Fruit fly (Drosophila melanogaster) whole organism, embryonic: ENCODE measurements around the gene CG31249.

ENCODE experiments used
- B-H2 ChIP-seq: fragments of 200-800 bp; sonication (Bioruptor generic); optimal IDR thresholded peaks from 2 replicates; lab custom pipeline; 2018; ENCODE audit warnings: missing biosample characterization, mild to moderate bottlenecking, missing genetic modification characterization
- CG10565 ChIP-seq: fragments of 200-800 bp; sonication (Bioruptor generic); optimal IDR thresholded peaks from 3 replicates; lab custom pipeline; 2016; ENCODE audit warnings: missing biosample characterization, mild to moderate bottlenecking, missing genetic modification characterization
- CG12299 ChIP-seq: fragments of 200-800 bp; sonication (Bioruptor generic); optimal IDR thresholded peaks from 2 replicates; lab custom pipeline; 2018; ENCODE audit warnings: missing biosample characterization, mild to moderate bottlenecking, missing genetic modification characterization
- CG12391 ChIP-seq: fragments of 200-800 bp; sonication (Bioruptor generic); optimal IDR thresholded peaks from 3 replicates; lab custom pipeline; 2018; ENCODE audit warnings: missing biosample characterization, mild to moderate bottlenecking, missing genetic modification characterization, moderate library complexity
- CG12659 ChIP-seq: fragments of 200-800 bp; sonication (Bioruptor generic); optimal IDR thresholded peaks from 3 replicates; lab custom pipeline; 2017; ENCODE audit warnings: mild to moderate bottlenecking, missing biosample characterization, missing genetic modification reagents, missing genetic modification characterization
- CG15479 ChIP-seq: fragments of 200-800 bp; sonication (Bioruptor generic); optimal IDR thresholded peaks from 3 replicates; lab custom pipeline; 2019; ENCODE audit warnings: missing biosample characterization, mild to moderate bottlenecking, missing genetic modification characterization, moderate library complexity
- CG1603 ChIP-seq: fragments of 200-800 bp; sonication (Bioruptor generic); optimal IDR thresholded peaks from 2 replicates; lab custom pipeline; 2019; ENCODE audit warnings: missing biosample characterization, mild to moderate bottlenecking, missing genetic modification characterization, moderate library complexity
- CG17912 ChIP-seq: fragments of 200-800 bp; sonication (Bioruptor generic); optimal IDR thresholded peaks from 2 replicates; lab custom pipeline; 2018; ENCODE audit warnings: missing biosample characterization, mild to moderate bottlenecking, missing genetic modification characterization
- CG1792 ChIP-seq: fragments of 200-800 bp; sonication (Bioruptor generic); optimal IDR thresholded peaks from 2 replicates; lab custom pipeline; 2016; ENCODE audit warnings: missing biosample characterization, missing genetic modification characterization
- CG18262 ChIP-seq: fragments of 200-800 bp; optimal IDR thresholded peaks from 3 replicates; lab custom pipeline; 2019; ENCODE audit warnings: missing biosample characterization, mild to moderate bottlenecking, missing genetic modification characterization, moderate library complexity
- CG31365 ChIP-seq: fragments of 200-800 bp; sonication (Bioruptor generic); optimal IDR thresholded peaks from 2 replicates; lab custom pipeline; 2018; ENCODE audit warnings: missing biosample characterization, mild to moderate bottlenecking, missing genetic modification characterization
- CG4854 ChIP-seq: fragments of 200-800 bp; sonication (Bioruptor generic); optimal IDR thresholded peaks from 2 replicates; lab custom pipeline; 2016; ENCODE audit warnings: missing biosample characterization, missing genetic modification characterization, inconsistent platforms
- CG8388 ChIP-seq: fragments of 200-800 bp; sonication (Bioruptor generic); optimal IDR thresholded peaks from 2 replicates; lab custom pipeline; 2019; ENCODE audit warnings: missing biosample characterization, mild to moderate bottlenecking, missing genetic modification characterization, moderate library complexity
- CG8478 ChIP-seq: fragments of >200 bp; optimal IDR thresholded peaks from 2 replicates; lab custom pipeline; 2018
- CG9437 ChIP-seq: fragments of 200-800 bp; sonication (Bioruptor generic); optimal IDR thresholded peaks from 2 replicates; lab custom pipeline; 2018; ENCODE audit warnings: missing biosample characterization, mild to moderate bottlenecking, missing genetic modification characterization
- CrebB ChIP-seq: fragments of 200-800 bp; sonication (Bioruptor generic); optimal IDR thresholded peaks from 3 replicates; lab custom pipeline; 2018; ENCODE audit warnings: missing biosample characterization, mild to moderate bottlenecking, missing genetic modification characterization
- D ChIP-seq, 2 experiments: fragments of 200-800 bp in 1 of 2; fragments of >200 bp in 1 of 2; sonication (Bioruptor generic) in 1 of 2; optimal IDR thresholded peaks; 2 replicates in 1 of 2; 3 replicates in 1 of 2; lab custom pipeline; 2017; ENCODE audit warnings: mild to moderate bottlenecking in 1 of 2, missing biosample characterization in 1 of 2, missing genetic modification characterization in 1 of 2, missing genetic modification reagents in 1 of 2
- D19B ChIP-seq: fragments of 200-800 bp; sonication (Bioruptor generic); optimal IDR thresholded peaks from 2 replicates; lab custom pipeline; 2017; ENCODE audit warnings: missing biosample characterization, mild to moderate bottlenecking, missing genetic modification characterization
- Gsc ChIP-seq: fragments of 200-800 bp; sonication (Bioruptor generic); IDR thresholded peaks from 2 replicates; pipeline ENCODE4 v1.3.6; 2022; ENCODE audit warnings: missing biosample characterization, missing genetic modification characterization
- Lpt ChIP-seq: fragments of >200 bp; optimal IDR thresholded peaks from 2 replicates; lab custom pipeline; 2018; ENCODE audit warnings: missing biosample characterization, missing genetic modification characterization
- NfI ChIP-seq: fragments of 200-800 bp; sonication (Bioruptor generic); optimal IDR thresholded peaks from 3 replicates; lab custom pipeline; 2018; ENCODE audit warnings: missing biosample characterization, mild to moderate bottlenecking, missing genetic modification characterization, moderate library complexity
- Ptx1 ChIP-seq: fragments of 200-800 bp; sonication (Bioruptor generic); IDR thresholded peaks from 2 replicates; pipeline ENCODE4 v1.3.6; 2022; ENCODE audit warnings: missing biosample characterization, missing genetic modification characterization
- abd-A ChIP-seq: fragments of 200-800 bp; sonication (Bioruptor generic); optimal IDR thresholded peaks from 3 replicates; lab custom pipeline; 2019; ENCODE audit warnings: missing biosample characterization, mild to moderate bottlenecking, missing genetic modification characterization, moderate library complexity
- al ChIP-seq: fragments of 200-800 bp; sonication (Bioruptor generic); IDR thresholded peaks from 2 replicates; pipeline ENCODE4 v1.3.6; 2022; ENCODE audit warnings: missing biosample characterization, missing genetic modification characterization
- chn ChIP-seq: fragments of 200-800 bp; sonication (Bioruptor generic); optimal IDR thresholded peaks from 2 replicates; lab custom pipeline; 2016; ENCODE audit warnings: missing biosample characterization, missing genetic modification characterization
- crc ChIP-seq: fragments of 200-800 bp; sonication (Bioruptor generic); optimal IDR thresholded peaks from 2 replicates; lab custom pipeline; 2016; ENCODE audit warnings: missing biosample characterization, missing genetic modification characterization
- crol ChIP-seq: fragments of 200-800 bp; sonication (Bioruptor generic); IDR thresholded peaks from 2 replicates; pipeline ENCODE4 v1.3.6; 2022; ENCODE audit warnings: missing biosample characterization, missing genetic modification characterization
- crp ChIP-seq, 2 experiments: fragments of 200-800 bp; sonication (Bioruptor generic); optimal IDR thresholded peaks; 2 replicates in 1 of 2; 3 replicates in 1 of 2; lab custom pipeline; 2017; ENCODE audit warnings: missing biosample characterization in 2 of 2, missing genetic modification characterization in 2 of 2, mild to moderate bottlenecking in 1 of 2, moderate library complexity in 1 of 2
- esg ChIP-seq: fragments of 200-800 bp; sonication (Bioruptor generic); conservative IDR thresholded peaks from 2 replicates; pipeline ENCODE4 v1.3.6; 2022; ENCODE audit warnings: missing biosample characterization, missing genetic modification characterization
- exex ChIP-seq: fragments of 200-800 bp; sonication (Bioruptor generic); optimal IDR thresholded peaks from 4 replicates; lab custom pipeline; 2018; ENCODE audit warnings: missing biosample characterization, mild to moderate bottlenecking, missing genetic modification characterization, moderate library complexity
- ham ChIP-seq: fragments of 200-800 bp; sonication (Bioruptor generic); IDR thresholded peaks from 2 replicates; pipeline ENCODE4 v1.3.6; 2022; ENCODE audit warnings: missing biosample characterization, missing genetic modification characterization
- hkb ChIP-seq, 2 experiments: fragments of 200-800 bp in 1 of 2; fragments of >200 bp in 1 of 2; sonication (Bioruptor generic) in 1 of 2; IDR thresholded peaks in 1 of 2; optimal IDR thresholded peaks in 1 of 2; 2 replicates each; pipeline versions ENCODE4 v1.3.6 to Lab custom; 2017 to 2022; ENCODE audit warnings: missing biosample characterization in 1 of 2, missing genetic modification characterization in 1 of 2
- jigr1 ChIP-seq: fragments of 200-800 bp; sonication (Bioruptor generic); IDR thresholded peaks from 3 replicates; pipeline ENCODE4 v1.3.6; 2022; ENCODE audit warnings: missing biosample characterization, missing genetic modification characterization
- lab ChIP-seq: fragments of 200-800 bp; sonication (Bioruptor generic); optimal IDR thresholded peaks from 3 replicates; lab custom pipeline; 2017; ENCODE audit warnings: missing biosample characterization, missing genetic modification characterization, mild to moderate bottlenecking, moderate library complexity, missing genetic modification reagents
- lbe ChIP-seq: fragments of 200-800 bp; sonication (Bioruptor generic); optimal IDR thresholded peaks from 2 replicates; lab custom pipeline; 2016; ENCODE audit warnings: missing biosample characterization, mild to moderate bottlenecking, missing genetic modification characterization
- mirr ChIP-seq: fragments of 200-800 bp; sonication (Bioruptor generic); optimal IDR thresholded peaks from 3 replicates; lab custom pipeline; 2018; ENCODE audit warnings: missing biosample characterization, mild to moderate bottlenecking, missing genetic modification characterization
- org-1 ChIP-seq: fragments of 200-800 bp; sonication (Bioruptor generic); optimal IDR thresholded peaks from 2 replicates; lab custom pipeline; 2017; ENCODE audit warnings: missing biosample characterization, missing genetic modification characterization
- pb ChIP-seq: fragments of 200-800 bp; sonication (Bioruptor generic); optimal IDR thresholded peaks from 3 replicates; lab custom pipeline; 2016; ENCODE audit warnings: missing biosample characterization, missing genetic modification characterization
- pnt ChIP-seq: fragments of 200-800 bp; sonication (Bioruptor generic); optimal IDR thresholded peaks from 3 replicates; lab custom pipeline; 2016; ENCODE audit warnings: missing biosample characterization, missing genetic modification characterization
- prd ChIP-seq, 3 experiments: fragments of >200 bp in 2 of 3; fragments of 200-800 bp in 1 of 3; sonication (Bioruptor generic) in 1 of 3; optimal IDR thresholded peaks in 2 of 3; IDR thresholded peaks in 1 of 3; 2 replicates in 2 of 3; 3 replicates in 1 of 3; pipeline versions ENCODE4 v1.3.6 to Lab custom; 2017 to 2022; ENCODE audit warnings: missing biosample characterization in 1 of 3, missing genetic modification characterization in 1 of 3
- ranshi ChIP-seq: fragments of 200-800 bp; sonication (Bioruptor generic); IDR thresholded peaks from 2 replicates; pipeline ENCODE4 v1.3.6; 2022; ENCODE audit warnings: missing biosample characterization, missing genetic modification characterization
- row ChIP-seq: fragments of 200-800 bp; sonication (Bioruptor generic); IDR thresholded peaks from 3 replicates; pipeline ENCODE4 v1.3.6; 2022; ENCODE audit warnings: missing biosample characterization, missing genetic modification characterization
- sc ChIP-seq, 3 experiments: fragments of >200 bp in 2 of 3; fragments of 200-800 bp in 1 of 3; sonication (Bioruptor generic) in 1 of 3; optimal IDR thresholded peaks; 2 replicates in 2 of 3; 3 replicates in 1 of 3; lab custom pipeline; 2017; ENCODE audit warnings: mild to moderate bottlenecking in 1 of 3, missing biosample characterization in 1 of 3, missing genetic modification characterization in 1 of 3, missing genetic modification reagents in 1 of 3
- sens-2 ChIP-seq: fragments of 200-800 bp; sonication (Bioruptor generic); IDR thresholded peaks from 2 replicates; pipeline ENCODE4 v1.3.6; 2022; ENCODE audit warnings: missing biosample characterization, missing genetic modification characterization
- ttk ChIP-seq: fragments of 200-800 bp; sonication (Bioruptor generic); IDR thresholded peaks from 2 replicates; pipeline ENCODE4 v2.1.2; 2022; ENCODE audit warnings: missing biosample characterization, missing genetic modification characterization
- unc-4 ChIP-seq: fragments of 200-800 bp; sonication (Bioruptor generic); IDR thresholded peaks from 2 replicates; pipeline ENCODE4 v1.3.6; 2022; ENCODE audit warnings: missing biosample characterization, missing genetic modification characterization; ENCODE audit not compliant: partially characterized antibody
- unpg ChIP-seq: fragments of 200-800 bp; sonication (Bioruptor generic); optimal IDR thresholded peaks from 3 replicates; lab custom pipeline; 2018; ENCODE audit warnings: missing biosample characterization, mild to moderate bottlenecking, missing genetic modification characterization, moderate library complexity
- zfh2 ChIP-seq: fragments of 200-800 bp; sonication (Bioruptor generic); optimal IDR thresholded peaks from 2 replicates; lab custom pipeline; 2016; ENCODE audit warnings: missing biosample characterization, missing genetic modification characterization

The CG31249 gene

DNA sequence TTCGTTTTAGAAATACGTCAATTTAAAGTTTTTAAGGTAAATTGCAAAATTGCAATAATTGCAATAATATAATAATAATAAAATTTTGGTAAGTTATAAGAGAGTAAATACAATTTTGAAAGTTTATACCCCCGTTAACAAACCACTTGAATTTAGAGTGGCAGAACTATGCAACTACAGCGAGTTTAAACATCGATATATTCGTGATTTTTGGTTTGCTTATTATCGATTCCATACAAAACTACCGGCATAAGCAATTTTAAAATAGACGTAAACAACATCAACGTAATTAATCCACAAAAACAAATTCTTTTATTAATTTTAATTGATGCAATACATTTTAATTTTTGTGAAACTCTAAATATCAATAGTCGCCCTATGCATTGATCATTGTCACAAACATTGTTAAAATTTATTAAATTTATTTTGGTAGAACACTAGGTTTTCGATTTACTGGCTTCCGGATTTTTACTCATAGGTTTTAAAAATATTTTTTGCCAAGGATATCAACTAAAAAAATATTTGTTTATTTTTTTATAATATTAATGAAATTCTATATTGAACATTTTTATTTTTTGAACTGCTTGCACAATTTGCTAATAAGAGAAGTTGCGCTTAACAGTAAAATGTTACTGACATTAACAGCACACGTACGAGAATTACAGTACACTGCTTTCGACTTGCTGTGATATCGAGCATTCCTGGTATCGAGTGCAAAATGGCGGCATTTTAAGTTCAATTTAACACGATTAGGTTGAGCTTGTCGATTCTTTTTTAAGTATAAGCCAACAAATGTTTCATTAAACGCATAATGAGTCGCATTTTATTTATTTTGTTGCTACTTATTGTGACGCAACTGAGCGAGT is 32.1 kb upstream of the CG31249 start, which contains the start of gene Pxt (continued):
- no peak for TF ChIP-seq chn (GFP tag; lab: Kevin White, UChicago)
- no peak for TF ChIP-seq Gsc (GFP tag; lab: Robert Waterston, UW)
- TF ChIP-seq pb (GFP tag; lab: Kevin White, UChicago), result no peak
- TF ChIP-seq NfI (GFP tag; lab: Kevin White, UChicago), result no peak
- no peak for TF ChIP-seq zfh2 (GFP tag; lab: Kevin White, UChicago)
- TF ChIP-seq CG18262 (tag; lab: Kevin White, UChicago), result no peak
- TF ChIP-seq exex (tag; lab: Kevin White, UChicago), result no peak
- TF ChIP-seq D19B (GFP tag; lab: Kevin White, UChicago), result no peak
- TF ChIP-seq CG12659 (GFP tag; lab: Kevin White, UChicago), result peak; percentile 23
- no peak for TF ChIP-seq CG12391 (tag; lab: Kevin White, UChicago)
- no peak for TF ChIP-seq sc (optimal IDR thresholded peaks at IDR 0.05; lab: Kevin White, UChicago)
- no peak for TF ChIP-seq sc (GFP tag; optimal IDR thresholded peaks at IDR 0.05; lab: Kevin White, UChicago)
- TF ChIP-seq CG9437, result peak; percentile 93
- no peak for TF ChIP-seq crc (GFP tag; lab: Kevin White, UChicago)
- TF ChIP-seq B-H2 (GFP tag; lab: Kevin White, UChicago), result no peak
- no peak for TF ChIP-seq CG4854
- no peak for TF ChIP-seq jigr1 (GFP tag; lab: Robert Waterston, UW)
- no peak for TF ChIP-seq row (GFP tag; lab: Robert Waterston, UW)
- no peak for TF ChIP-seq ttk
- TF ChIP-seq prd (optimal IDR thresholded peaks at IDR 0.05; lab: Kevin White, UChicago), result no peak
- no peak for TF ChIP-seq prd (GFP tag; IDR thresholded peaks at IDR 0.05; lab: Robert Waterston, UW)
- TF ChIP-seq al, result no peak
- TF ChIP-seq CG10565 (GFP tag; lab: Kevin White, UChicago), result no peak
- TF ChIP-seq unc-4 (GFP tag; lab: Robert Waterston, UW), result no peak
- TF ChIP-seq esg, result no peak
- peak; percentile 15 for TF ChIP-seq CG1603 (tag; lab: Kevin White, UChicago)
- TF ChIP-seq lab (GFP tag; lab: Kevin White, UChicago), result no peak
- no peak for TF ChIP-seq CG1792 (GFP tag; lab: Kevin White, UChicago)
- no peak for TF ChIP-seq Lpt (GFP tag; lab: Kevin White, UChicago)
- TF ChIP-seq ham (GFP tag; lab: Robert Waterston, UW), result no peak
- TF ChIP-seq hkb (optimal IDR thresholded peaks at IDR 0.05; lab: Kevin White, UChicago), result no peak
- no peak for TF ChIP-seq hkb (GFP tag; IDR thresholded peaks at IDR 0.05; lab: Robert Waterston, UW)
- TF ChIP-seq unpg, result no peak
- no peak for TF ChIP-seq CG8478 (lab: Kevin White, UChicago)
- TF ChIP-seq CG15479 (GFP tag; lab: Kevin White, UChicago), result no peak
- peak; percentile 97 for TF ChIP-seq CG31365 (tag; lab: Kevin White, UChicago)
- no peak for TF ChIP-seq abd-A (tag; lab: Kevin White, UChicago)
- TF ChIP-seq crol (GFP tag; lab: Robert Waterston, UW), result no peak
- no peak for TF ChIP-seq org-1 (GFP tag; lab: Kevin White, UChicago)
- no peak for TF ChIP-seq mirr (GFP tag; lab: Kevin White, UChicago)
- no peak for TF ChIP-seq pnt
- no peak for TF ChIP-seq CG12299 (tag; lab: Kevin White, UChicago)
- no peak for TF ChIP-seq CG17912 (GFP tag; lab: Kevin White, UChicago)
- TF ChIP-seq sens-2, result no peak
- TF ChIP-seq ranshi (GFP tag; lab: Robert Waterston, UW), result no peak
- TF ChIP-seq CG8388 (GFP tag; lab: Kevin White, UChicago), result no peak
- no peak for TF ChIP-seq crp (GFP tag; optimal IDR thresholded peaks at IDR 0.05; lab: Kevin White, UChicago)
- no peak for TF ChIP-seq CrebB
- TF ChIP-seq D (optimal IDR thresholded peaks at IDR 0.05; lab: Kevin White, UChicago), result no peak
- TF ChIP-seq D (GFP tag; optimal IDR thresholded peaks at IDR 0.05; lab: Kevin White, UChicago), result no peak
- TF ChIP-seq Ptx1 (GFP tag; lab: Robert Waterston, UW), result no peak
- no peak for TF ChIP-seq lbe (GFP tag; lab: Kevin White, UChicago)
